Worm (Caenorhabditis elegans) whole organism, midembryonic: Measurements from ENCODE around the gene str-84.

Source experiments
- T22C8.4 ChIP-seq: fragments of 200-800 bp; sonication (Bioruptor generic); IDR thresholded peaks from 2 replicates; pipeline ENCODE4 v1.3.6; 2022; ENCODE audit warnings: missing genetic modification characterization, missing compliant biosample characterization
- cog-1 ChIP-seq: sonication (generic microtip); optimal IDR thresholded peaks from 2 replicates; lab custom pipeline; 2016; ENCODE audit warnings: missing genetic modification characterization, missing compliant biosample characterization
- flt-1 ChIP-seq: fragments of 200-800 bp; sonication (Bioruptor generic); IDR thresholded peaks from 2 replicates; pipeline ENCODE4 v1.3.6; 2022; ENCODE audit warnings: missing genetic modification characterization, missing compliant biosample characterization
- klf-2 ChIP-seq: fragments of 200-800 bp; sonication (Bioruptor generic); conservative IDR thresholded peaks from 2 replicates; pipeline ENCODE4 v1.3.6; 2022; ENCODE audit warnings: missing genetic modification reagents, missing genetic modification characterization, missing compliant biosample characterization
- med-1 ChIP-seq: sonication (generic microtip); optimal IDR thresholded peaks from 2 replicates; lab custom pipeline; 2017; ENCODE audit warnings: missing genetic modification characterization, mild to moderate bottlenecking, missing compliant biosample characterization, antibody characterized with exemption, missing genetic modification reagents; ENCODE audit not compliant: insufficient read depth
- ref-1 ChIP-seq: fragments of 200-800 bp; sonication (Bioruptor generic); conservative IDR thresholded peaks from 2 replicates; pipeline ENCODE4 v1.3.6; 2022; ENCODE audit warnings: missing genetic modification reagents, missing genetic modification characterization, missing compliant biosample characterization
- tab-1 ChIP-seq: fragments of 200-800 bp; sonication (Bioruptor generic); IDR thresholded peaks from 2 replicates; pipeline ENCODE4 v1.3.6; 2022; ENCODE audit warnings: missing genetic modification characterization, missing compliant biosample characterization
- ztf-23 ChIP-seq: fragments of 200-800 bp; sonication (Bioruptor generic); IDR thresholded peaks from 2 replicates; pipeline ENCODE4 v1.3.6; 2022; ENCODE audit warnings: missing genetic modification reagents, missing genetic modification characterization, missing compliant biosample characterization

ce11 chrV:8939424-8940065 lies 41.2 kb downstream of the str-84 start:
- no peak for TF ChIP-seq flt-1 (GFP tag; lab: Robert Waterston, UW)
- no peak for TF ChIP-seq klf-2 (GFP tag; lab: Robert Waterston, UW)
- no peak for TF ChIP-seq ztf-23 (GFP tag; lab: Robert Waterston, UW)
- TF ChIP-seq cog-1 (tag; lab: Kevin White, UChicago), result no peak
- no peak for TF ChIP-seq T22C8.4 (GFP tag; lab: Robert Waterston, UW)
- no peak for TF ChIP-seq ref-1 (GFP tag; lab: Robert Waterston, UW)
- no peak for TF ChIP-seq tab-1 (GFP tag; lab: Robert Waterston, UW)
- TF ChIP-seq med-1 (GFP tag; lab: Kevin White, UChicago), result no peak
